Worm (Caenorhabditis elegans) whole organism, midembryonic: ENCODE results near the gene ntp-1.

Experiments
- T22C8.4 ChIP-seq: fragments of 200-800 bp; sonication (Bioruptor generic); IDR thresholded peaks from 2 replicates; pipeline ENCODE4 v1.3.6; 2022; ENCODE audit warnings: missing genetic modification characterization, missing compliant biosample characterization
- cog-1 ChIP-seq: sonication (generic microtip); optimal IDR thresholded peaks from 2 replicates; lab custom pipeline; 2016; ENCODE audit warnings: missing genetic modification characterization, missing compliant biosample characterization
- flt-1 ChIP-seq: fragments of 200-800 bp; sonication (Bioruptor generic); IDR thresholded peaks from 2 replicates; pipeline ENCODE4 v1.3.6; 2022; ENCODE audit warnings: missing genetic modification characterization, missing compliant biosample characterization
- klf-2 ChIP-seq: fragments of 200-800 bp; sonication (Bioruptor generic); conservative IDR thresholded peaks from 2 replicates; pipeline ENCODE4 v1.3.6; 2022; ENCODE audit warnings: missing genetic modification reagents, missing genetic modification characterization, missing compliant biosample characterization
- med-1 ChIP-seq: sonication (generic microtip); optimal IDR thresholded peaks from 2 replicates; lab custom pipeline; 2017; ENCODE audit warnings: missing genetic modification characterization, mild to moderate bottlenecking, missing compliant biosample characterization, antibody characterized with exemption, missing genetic modification reagents; ENCODE audit not compliant: insufficient read depth
- ref-1 ChIP-seq: fragments of 200-800 bp; sonication (Bioruptor generic); conservative IDR thresholded peaks from 2 replicates; pipeline ENCODE4 v1.3.6; 2022; ENCODE audit warnings: missing genetic modification reagents, missing genetic modification characterization, missing compliant biosample characterization
- ztf-29 ChIP-seq: fragments of 200-800 bp; sonication (Bioruptor generic); IDR thresholded peaks from 2 replicates; pipeline ENCODE4 v1.3.6; 2022; ENCODE audit warnings: missing genetic modification reagents, missing genetic modification characterization, missing compliant biosample characterization

ce11 chrIV:7791821-7792446 is 2.7 kb downstream of the ntp-1 start, which contains the start of gene C33H5.13:
- TF ChIP-seq flt-1 (no peak), klf-2 (GFP tag; lab: Robert Waterston, UW) (no peak), T22C8.4 (GFP tag; lab: Robert Waterston, UW) (no peak), ztf-29 (GFP tag; lab: Robert Waterston, UW) (no peak), med-1 (no peak), ref-1 (no peak), cog-1 (tag; lab: Kevin White, UChicago) (no peak)
